Worm (Caenorhabditis elegans) whole organism, L3 larva: ENCODE measurements around the gene cdc-48.1.

Experiments
- R02D3.7 ChIP-seq: fragments of 150-350 bp; optimal IDR thresholded peaks from 2 replicates; lab custom pipeline; 2014; ENCODE audit warnings: missing biosample characterization, missing genetic modification characterization
- ZK546.5 ChIP-seq: sonication (generic microtip); optimal IDR thresholded peaks from 2 replicates; lab custom pipeline; 2017; ENCODE audit warnings: missing biosample characterization, missing genetic modification characterization
- aly-2 ChIP-seq: fragments of 150-350 bp; optimal IDR thresholded peaks from 2 replicates; lab custom pipeline; 2014; ENCODE audit warnings: missing biosample characterization, missing genetic modification characterization
- ama-1 ChIP-seq: fragments of 150-350 bp; optimal IDR thresholded peaks from 2 replicates; lab custom pipeline; 2018
- ceh-28 ChIP-seq: fragments of 150-350 bp; optimal IDR thresholded peaks from 2 replicates; lab custom pipeline; 2014; ENCODE audit warnings: missing biosample characterization, missing genetic modification reagents, missing genetic modification characterization
- ceh-82 ChIP-seq: fragments of 150-350 bp; optimal IDR thresholded peaks from 2 replicates; lab custom pipeline; 2014; ENCODE audit warnings: missing biosample characterization, missing genetic modification characterization
- ceh-9 ChIP-seq: sonication (generic microtip); optimal IDR thresholded peaks from 2 replicates; lab custom pipeline; 2018; ENCODE audit warnings: missing biosample characterization, missing genetic modification characterization
- daf-12 ChIP-seq: fragments of 150-350 bp; optimal IDR thresholded peaks from 2 replicates; lab custom pipeline; 2014; ENCODE audit warnings: missing biosample characterization, missing genetic modification reagents, missing genetic modification characterization
- egl-27 ChIP-seq: sonication (generic microtip); optimal IDR thresholded peaks from 4 replicates; lab custom pipeline; 2017; ENCODE audit warnings: missing biosample characterization, missing genetic modification reagents, missing genetic modification characterization
- egl-5 ChIP-seq: fragments of 150-350 bp; optimal IDR thresholded peaks from 2 replicates; lab custom pipeline; 2017; ENCODE audit warnings: missing biosample characterization, missing genetic modification reagents, missing genetic modification characterization, inconsistent platforms
- elt-1 ChIP-seq: fragments of 150-350 bp; optimal IDR thresholded peaks from 2 replicates; lab custom pipeline; 2014; ENCODE audit warnings: missing biosample characterization, missing genetic modification characterization
- elt-3 ChIP-seq, 3 experiments: fragments of 150-350 bp in 1 of 3; sonication (generic microtip) in 2 of 3; optimal IDR thresholded peaks; 2 replicates in 2 of 3; 4 replicates in 1 of 3; lab custom pipeline; 2014 to 2017; ENCODE audit warnings: missing biosample characterization in 3 of 3, missing genetic modification characterization in 3 of 3
- fkh-10 ChIP-seq: sonication (generic microtip); optimal IDR thresholded peaks from 2 replicates; lab custom pipeline; 2017; ENCODE audit warnings: missing biosample characterization, missing genetic modification reagents, missing genetic modification characterization
- fkh-2 ChIP-seq: fragments of 150-350 bp; optimal IDR thresholded peaks from 2 replicates; lab custom pipeline; 2014; ENCODE audit warnings: missing biosample characterization, missing genetic modification reagents, missing genetic modification characterization
- fos-1 ChIP-seq: fragments of 150-350 bp; optimal IDR thresholded peaks from 2 replicates; lab custom pipeline; 2014; ENCODE audit warnings: missing biosample characterization, missing genetic modification characterization
- hmg-11 ChIP-seq: sonication (generic microtip); optimal IDR thresholded peaks from 2 replicates; lab custom pipeline; 2016; ENCODE audit warnings: missing genetic modification characterization, missing compliant biosample characterization
- jun-1 ChIP-seq: fragments of 150-350 bp; optimal IDR thresholded peaks from 2 replicates; lab custom pipeline; 2014; ENCODE audit warnings: missing biosample characterization, missing genetic modification reagents, missing genetic modification characterization
- lin-15B ChIP-seq: fragments of 150-350 bp; optimal IDR thresholded peaks from 2 replicates; lab custom pipeline; 2014; ENCODE audit warnings: missing biosample characterization, missing genetic modification characterization
- lin-39 ChIP-seq: fragments of 150-350 bp; optimal IDR thresholded peaks from 2 replicates; lab custom pipeline; 2018; ENCODE audit warnings: missing biosample characterization, missing genetic modification reagents, missing genetic modification characterization
- lsy-12 ChIP-seq: sonication (generic microtip); optimal IDR thresholded peaks from 2 replicates; lab custom pipeline; 2016; ENCODE audit warnings: mild to moderate bottlenecking, missing genetic modification characterization, missing compliant biosample characterization
- nfya-1 ChIP-seq: sonication (generic microtip); optimal IDR thresholded peaks from 2 replicates; lab custom pipeline; 2017; ENCODE audit warnings: missing genetic modification characterization, mild to moderate bottlenecking, missing compliant biosample characterization, antibody characterized with exemption, moderate library complexity; ENCODE audit not compliant: insufficient read depth
- nhr-11 ChIP-seq: fragments of 150-350 bp; optimal IDR thresholded peaks from 2 replicates; lab custom pipeline; 2014; ENCODE audit warnings: missing biosample characterization, missing genetic modification characterization
- nhr-12 ChIP-seq: fragments of 150-350 bp; optimal IDR thresholded peaks from 2 replicates; lab custom pipeline; 2014; ENCODE audit warnings: missing biosample characterization, missing genetic modification characterization
- nhr-23 ChIP-seq: fragments of 150-350 bp; optimal IDR thresholded peaks from 2 replicates; lab custom pipeline; 2014; ENCODE audit warnings: missing biosample characterization, missing genetic modification reagents, missing genetic modification characterization
- nhr-25 ChIP-seq: sonication (generic microtip); optimal IDR thresholded peaks from 2 replicates; lab custom pipeline; 2017; ENCODE audit warnings: missing biosample characterization, missing genetic modification characterization
- nhr-67 ChIP-seq: fragments of 150-350 bp; optimal IDR thresholded peaks from 2 replicates; lab custom pipeline; 2014; ENCODE audit warnings: missing biosample characterization, missing genetic modification characterization
- nhr-76 ChIP-seq: fragments of 150-350 bp; sonication (generic microtip); optimal IDR thresholded peaks from 5 replicates; lab custom pipeline; 2014; ENCODE audit warnings: missing biosample characterization, missing genetic modification characterization
- nhr-77 ChIP-seq: fragments of 150-350 bp; optimal IDR thresholded peaks from 2 replicates; lab custom pipeline; 2014; ENCODE audit warnings: missing biosample characterization, missing genetic modification characterization
- pha-4 ChIP-seq: fragments of 150-350 bp; optimal IDR thresholded peaks from 2 replicates; lab custom pipeline; 2014; ENCODE audit warnings: missing biosample characterization, missing genetic modification reagents, missing genetic modification characterization
- pqm-1 ChIP-seq: fragments of 150-350 bp; optimal IDR thresholded peaks from 2 replicates; lab custom pipeline; 2017; ENCODE audit warnings: missing biosample characterization, missing genetic modification characterization, inconsistent platforms
- sea-2 ChIP-seq: fragments of 150-350 bp; sonication (generic microtip); optimal IDR thresholded peaks from 4 replicates; lab custom pipeline; 2014; ENCODE audit warnings: missing biosample characterization, missing genetic modification reagents, missing genetic modification characterization
- skn-1 ChIP-seq: fragments of 150-350 bp; optimal IDR thresholded peaks from 2 replicates; lab custom pipeline; 2014; ENCODE audit warnings: missing biosample characterization, missing genetic modification characterization
- snpc-4 ChIP-seq: fragments of 150-350 bp; optimal IDR thresholded peaks from 2 replicates; lab custom pipeline; 2014; ENCODE audit warnings: missing biosample characterization, missing genetic modification characterization
- unc-39 ChIP-seq: sonication (generic microtip); optimal IDR thresholded peaks from 4 replicates; lab custom pipeline; 2017; ENCODE audit warnings: missing biosample characterization, missing genetic modification characterization
- zag-1 ChIP-seq: fragments of 150-350 bp; optimal IDR thresholded peaks from 2 replicates; lab custom pipeline; 2014; ENCODE audit warnings: missing biosample characterization, missing genetic modification characterization
- ztf-4 ChIP-seq: fragments of 150-350 bp; optimal IDR thresholded peaks from 2 replicates; lab custom pipeline; 2014; ENCODE audit warnings: missing biosample characterization, missing genetic modification characterization

cdc-48.1 gene

ce11 chrII:10580833-10581232 lies 17.6 kb upstream of the cdc-48.1 start, which contains the start of gene dap-3:
TSS of gene dap-3 (plus strand) at chrII:10581133.
- TF ChIP-seq egl-27 (tag; lab: Kevin White, UChicago) (no peak), jun-1 (tag; lab: Kevin White, UChicago) (no peak), nhr-23 (tag; lab: Kevin White, UChicago) (no peak), nhr-77 (tag; lab: Kevin White, UChicago) (no peak), sea-2 (GFP tag; lab: Kevin White, UChicago) (no peak), nhr-76 (tag; lab: Kevin White, UChicago) (no peak), egl-5 (tag; lab: Kevin White, UChicago) (no peak), ceh-28 (tag; lab: Kevin White, UChicago) (no peak), lsy-12 (tag; lab: Kevin White, UChicago) (no peak), lin-39 (tag; lab: Kevin White, UChicago) (no peak), elt-3 (tag; optimal IDR thresholded peaks at IDR 0.05; lab: Kevin White, UChicago) (no peak), hmg-11 (tag; lab: Kevin White, UChicago) (no peak), unc-39 (no peak), ZK546.5 (tag; lab: Kevin White, UChicago) (no peak), R02D3.7 (tag; lab: Kevin White, UChicago) (no peak)

ce11 chrII:10579655-10580054 lies 16.4 kb upstream of the cdc-48.1 start, which contains the start of gene dohh-1:
TSS of gene dohh-1 (plus strand) at chrII:10579955.
- no peak for TF ChIP-seq fos-1 (tag; lab: Kevin White, UChicago)
- no peak for TF ChIP-seq aly-2 (tag; lab: Kevin White, UChicago)
- TF ChIP-seq egl-5 (tag; lab: Kevin White, UChicago), result no peak
- no peak for TF ChIP-seq ama-1
- TF ChIP-seq hmg-11 (tag; lab: Kevin White, UChicago), result no peak
- no peak for TF ChIP-seq zag-1 (tag; lab: Kevin White, UChicago)
- TF ChIP-seq nhr-23 (tag; lab: Kevin White, UChicago), result no peak
- no peak for TF ChIP-seq elt-1
- TF ChIP-seq fkh-10 (GFP tag; lab: Kevin White, UChicago), result no peak
- no peak for TF ChIP-seq R02D3.7 (tag; lab: Kevin White, UChicago)
- TF ChIP-seq nhr-67 (tag; lab: Kevin White, UChicago), result no peak
- TF ChIP-seq nhr-77 (tag; lab: Kevin White, UChicago), result no peak
- TF ChIP-seq, all 47 proteins: peak for 0

DNA sequence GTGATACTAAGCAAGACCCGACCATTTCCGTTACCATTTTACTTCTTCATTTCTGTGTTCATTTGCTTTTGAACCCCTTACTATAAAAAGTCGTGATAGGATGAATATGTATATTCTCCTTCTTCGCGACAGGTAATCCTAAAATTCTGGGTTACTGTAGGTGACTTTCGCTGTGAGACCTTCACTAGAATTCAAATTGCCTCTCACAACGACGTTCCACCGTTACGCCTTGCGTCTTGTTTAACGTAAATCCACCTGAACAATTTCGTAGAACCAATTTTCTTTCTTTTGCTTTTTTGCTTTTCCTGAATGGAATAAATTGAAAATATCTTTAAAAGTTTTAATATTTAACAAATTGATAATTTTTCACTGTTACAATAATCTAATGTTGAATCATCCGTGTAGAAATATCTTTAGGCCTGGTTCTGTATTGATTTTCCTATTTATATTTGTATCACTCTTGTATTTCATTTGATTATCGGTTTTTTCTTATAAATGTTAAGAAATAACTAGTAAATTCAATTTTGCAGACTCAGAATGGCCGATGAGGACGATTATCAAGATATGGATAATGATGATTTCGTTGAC lies 15.7 kb upstream of the cdc-48.1 start, which contains the start of gene rpb-6:
rpb-6 (plus strand) TSS at position 538 of the 588 bp plus-strand sequence.
- TF ChIP-seq lin-15B, result peak; percentile 39
- TF ChIP-seq nhr-25 (tag; lab: Kevin White, UChicago), result peak; percentile 10
- no peak for TF ChIP-seq zag-1 (tag; lab: Kevin White, UChicago)
- TF ChIP-seq R02D3.7 (tag; lab: Kevin White, UChicago), result peak; percentile 66

DNA sequence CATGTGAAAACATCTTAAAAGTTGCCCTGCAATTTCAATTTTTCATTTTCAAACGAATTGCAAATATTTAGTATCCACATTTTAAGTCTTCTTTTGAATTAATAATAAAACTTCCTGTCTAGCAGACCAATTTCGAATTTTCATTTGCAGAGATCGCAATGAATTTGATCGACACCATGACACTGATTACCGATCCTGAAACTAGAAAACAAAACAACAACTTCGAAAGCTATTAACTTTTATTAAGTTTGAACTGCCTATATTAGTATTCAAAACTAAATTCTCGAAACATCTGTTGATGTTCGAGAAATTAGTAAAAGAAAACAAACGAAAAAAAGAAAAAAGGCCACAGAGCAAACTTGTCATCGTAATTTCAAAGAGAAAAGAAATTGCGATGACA lies 11.0 kb upstream of the cdc-48.1 start:
- TF ChIP-seq fkh-10 (GFP tag; lab: Kevin White, UChicago), result no peak
- TF ChIP-seq ceh-9 (tag; lab: Kevin White, UChicago), result no peak
- no peak for TF ChIP-seq ceh-82 (tag; lab: Kevin White, UChicago)
- no peak for TF ChIP-seq nhr-11
- no peak for TF ChIP-seq daf-12 (tag; lab: Kevin White, UChicago)
- TF ChIP-seq egl-27 (tag; lab: Kevin White, UChicago), result no peak
- no peak for TF ChIP-seq nfya-1 (tag; lab: Kevin White, UChicago)
- no peak for TF ChIP-seq nhr-12 (tag; lab: Kevin White, UChicago)
- TF ChIP-seq pqm-1 (tag; lab: Kevin White, UChicago), result no peak
- no peak for TF ChIP-seq fkh-2 (tag; lab: Kevin White, UChicago)
- no peak for TF ChIP-seq snpc-4 (tag; lab: Kevin White, UChicago)
- no peak for TF ChIP-seq skn-1 (tag; lab: Kevin White, UChicago)
- TF ChIP-seq pha-4 (tag; lab: Kevin White, UChicago), result no peak
- TF ChIP-seq unc-39, result no peak
- no peak for TF ChIP-seq ztf-4
